Fruit fly (Drosophila melanogaster): ENCODE data around the gene Klp98A.

Gene Klp98A

DNA sequence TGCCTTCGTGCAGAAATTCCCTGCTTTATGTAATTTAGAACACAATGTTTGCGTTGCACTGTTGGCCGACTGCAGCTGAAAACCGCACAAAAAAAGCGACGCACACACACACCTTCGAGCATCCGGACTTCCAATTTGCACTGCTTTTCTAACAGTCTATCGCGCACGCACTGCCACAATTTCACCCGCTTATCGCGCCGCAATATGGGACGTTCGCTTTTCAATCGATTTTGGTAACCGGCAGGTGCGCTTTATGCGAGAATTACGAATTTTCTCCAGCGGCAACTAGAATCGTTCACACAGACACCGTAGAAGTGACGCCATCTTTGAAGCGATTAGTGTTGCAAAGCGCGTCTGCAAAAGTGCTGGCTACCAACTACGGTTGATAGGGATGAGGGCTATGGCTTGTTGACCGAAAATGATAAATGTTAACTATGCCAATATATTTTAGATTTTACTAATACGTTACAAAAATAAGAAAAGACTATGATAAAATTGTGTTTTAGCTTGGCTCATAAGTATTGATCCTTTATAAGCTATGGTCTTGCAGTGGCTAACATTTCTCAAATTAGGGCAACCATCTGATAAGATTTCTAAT, 23.0 kb upstream of the Klp98A start, which contains the start of gene wdb (continued):
- TF ChIP-seq CG7357 (GFP tag; IDR thresholded peaks at IDR 0.05) (peak; percentile 61; the same call in 2 of the 3 replicates), CG3065 (GFP tag; optimal IDR thresholded peaks at IDR 0.05) (no peak), CG10366 (GFP tag; IDR thresholded peaks at IDR 0.05) (no peak), CG31224 (GFP tag; IDR thresholded peaks at IDR 0.05) (no peak), ftz-f1 (GFP tag; optimal IDR thresholded peaks at IDR 0.05) (no peak), emc (GFP tag; optimal IDR thresholded peaks at IDR 0.05) (no peak), amos (GFP tag; IDR thresholded peaks at IDR 0.05; ENCODE audit: partially characterized antibody) (no peak), Atf-2 (GFP tag; optimal IDR thresholded peaks at IDR 0.05) (peak; percentile 24), Kr (GFP tag; optimal IDR thresholded peaks at IDR 0.05) (no peak), CG15011 (GFP tag; optimal IDR thresholded peaks at IDR 0.05) (no peak), CG32532 (GFP tag; IDR thresholded peaks at IDR 0.05) (no peak), CG2712 (tag; optimal IDR thresholded peaks at IDR 0.05) (no peak), ato (GFP tag; IDR thresholded peaks at IDR 0.05; ENCODE audit: partially characterized antibody) (no peak), CG10209 (GFP tag; optimal IDR thresholded peaks at IDR 0.05) (peak; percentile 34), CG1024 (GFP tag; IDR thresholded peaks at IDR 0.05) (no peak), CG10543 (GFP tag; optimal IDR thresholded peaks at IDR 0.05) (peak; percentile 28), CG12391 (tag; optimal IDR thresholded peaks at IDR 0.05) (peak; percentile 47), CG7745 (tag; optimal IDR thresholded peaks at IDR 0.05) (no peak), dmrt11E (tag; optimal IDR thresholded peaks at IDR 0.05) (no peak), cwo (GFP tag; optimal IDR thresholded peaks at IDR 0.05) (no peak), pzg (GFP tag; optimal IDR thresholded peaks at IDR 0.05) (peak; percentile 36), CG10462 (GFP tag; optimal IDR thresholded peaks at IDR 0.05) (no peak), Mes4 (GFP tag; optimal IDR thresholded peaks at IDR 0.05) (no peak), CG8089 (GFP tag; optimal IDR thresholded peaks at IDR 0.05) (peak; percentile 12), hb (GFP tag; IDR thresholded peaks at IDR 0.05; ENCODE audit: partially characterized antibody) (no peak), pita (GFP tag; optimal IDR thresholded peaks at IDR 0.05) (no peak), phol (tag; optimal IDR thresholded peaks at IDR 0.05) (peak; percentile 100), CG13424 (tag; optimal IDR thresholded peaks at IDR 0.05) (peak; percentile 31), CG7372 (GFP tag; IDR thresholded peaks at IDR 0.05) (no peak), cato (GFP tag; optimal IDR thresholded peaks at IDR 0.05; ENCODE audit: borderline replicate concordance) (no peak), kah (GFP tag; optimal IDR thresholded peaks at IDR 0.05) (no peak), ab (GFP tag; optimal IDR thresholded peaks at IDR 0.05) (no peak), Meics (GFP tag; optimal IDR thresholded peaks at IDR 0.05) (peak; percentile 51), dm (GFP tag; optimal IDR thresholded peaks at IDR 0.05) (peak; percentile 1), ssp (GFP tag; IDR thresholded peaks at IDR 0.05) (no peak), jigr1 (GFP tag; IDR thresholded peaks at IDR 0.05) (no peak), CG2120 (GFP tag; optimal IDR thresholded peaks at IDR 0.05) (peak; percentile 78), Pdp1 (GFP tag; optimal IDR thresholded peaks at IDR 0.05) (peak; percentile 32 to 70), CG11093 (GFP tag; IDR thresholded peaks at IDR 0.05) (peak; percentile 52; the same call in 2 of the 3 replicates), hbn (GFP tag; IDR thresholded peaks at IDR 0.05; ENCODE audit: partially characterized antibody) (no peak), CG10654 (GFP tag; optimal IDR thresholded peaks at IDR 0.05) (peak; percentile 25), CG15269 (tag; optimal IDR thresholded peaks at IDR 0.05) (peak; percentile 65), CG14050 (GFP tag; IDR thresholded peaks at IDR 0.05) (no peak), CG9876 (GFP tag; optimal IDR thresholded peaks at IDR 0.05) (peak; percentile 32), tll (GFP tag; optimal IDR thresholded peaks at IDR 0.05) (no peak), Nf-YA (GFP tag; IDR thresholded peaks at IDR 0.05) (no peak), CG7271 (tag; optimal IDR thresholded peaks at IDR 0.05) (no peak), CG31365 (tag; optimal IDR thresholded peaks at IDR 0.05) (no peak), Xrp1 (GFP tag; IDR thresholded peaks at IDR 0.05) (no peak), CG15479 (GFP tag; optimal IDR thresholded peaks at IDR 0.05) (no peak)
